Worm (Caenorhabditis elegans): ENCODE measurements around the gene str-176.

The str-176 gene

DNA sequence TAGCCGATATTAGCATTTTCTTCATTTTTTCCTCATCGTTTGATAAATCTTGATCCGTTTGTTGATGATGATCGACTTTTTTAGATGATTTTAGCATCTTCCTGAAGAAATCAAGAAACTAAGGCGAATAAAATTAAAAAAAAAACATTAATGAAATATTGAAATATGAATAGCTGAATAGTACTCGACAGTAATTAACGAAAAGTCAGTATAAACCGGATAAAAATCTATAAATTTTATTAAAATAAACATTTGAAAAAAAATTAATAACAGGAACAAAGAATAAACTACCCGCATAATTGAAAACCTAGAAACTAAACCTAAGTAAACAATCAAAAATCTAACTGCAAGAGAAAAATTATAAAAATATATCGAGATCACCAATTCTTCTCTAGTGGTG, 32.6 kb upstream of the str-176 start, which contains the start of gene C28C12.12:
Gene C28C12.12 (minus strand): TSS at position 101 of the 400 bp plus-strand sequence.
- TF ChIP-seq ets-4 (tag; optimal IDR thresholded peaks at IDR 0.05) (no peak), C08G9.2 (tag; optimal IDR thresholded peaks at IDR 0.05) (no peak), K09A11.1 (tag; optimal IDR thresholded peaks at IDR 0.05; ENCODE audit: insufficient read depth) (no peak), ttx-3 (tag; optimal IDR thresholded peaks at IDR 0.05) (no peak), syd-9 (tag; optimal IDR thresholded peaks at IDR 0.05) (no peak), zip-5 (tag; optimal IDR thresholded peaks at IDR 0.05) (no peak), ama-1 (optimal IDR thresholded peaks at IDR 0.05) (no peak), rnt-1 (tag; optimal IDR thresholded peaks at IDR 0.05) (no peak), pha-2 (tag; optimal IDR thresholded peaks at IDR 0.05) (no peak), hlh-13 (GFP tag; optimal IDR thresholded peaks at IDR 0.05) (no peak), ceh-6 (GFP tag; optimal IDR thresholded peaks at IDR 0.05) (no peak)

- TF ChIP-seq ttx-3 (tag; optimal IDR thresholded peaks at IDR 0.05) (no peak), F13H6.1 (tag; optimal IDR thresholded peaks at IDR 0.05) (no peak), hlh-8 (tag; optimal IDR thresholded peaks at IDR 0.05) (no peak), hlh-15 (tag; optimal IDR thresholded peaks at IDR 0.05) (no peak), unc-86 (tag; optimal IDR thresholded peaks at IDR 0.05) (no peak), ceh-30 (tag; optimal IDR thresholded peaks at IDR 0.05) (no peak)
Observed at ce11 chrIV:8492242-8492641, 28.6 kb upstream of the str-176 start, which contains the start of gene sru-7. Gene sru-7 (plus strand): TSS chrIV:8492542.

DNA sequence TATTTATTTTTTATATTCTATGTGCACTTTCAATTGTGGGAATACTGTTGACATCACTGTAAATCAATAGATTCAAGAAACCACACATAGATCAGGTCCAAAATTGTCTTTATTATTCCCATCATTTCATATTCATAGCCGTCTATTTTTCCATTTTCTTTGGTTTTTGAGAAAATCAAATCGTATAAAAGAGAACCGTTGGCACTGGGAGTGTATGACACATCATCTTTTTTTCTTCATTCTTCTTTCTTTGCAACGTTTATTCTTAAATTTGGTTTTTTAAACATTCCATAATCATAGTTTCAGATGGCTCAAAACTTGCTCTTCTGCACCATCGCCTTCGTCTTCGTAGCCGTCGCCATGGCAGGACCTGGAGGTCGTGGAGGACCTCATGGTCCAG, 26.3 kb upstream of the str-176 start, which contains the start of gene srlf-2:
Gene srlf-2 (plus strand): TSS at position 301 of the 400 bp plus-strand sequence.
- no peak for TF ChIP-seq rnt-1 (tag; optimal IDR thresholded peaks at IDR 0.05)
- no peak for TF ChIP-seq unc-55 (GFP tag; optimal IDR thresholded peaks at IDR 0.05)
- no peak for TF ChIP-seq dmd-4 (tag; optimal IDR thresholded peaks at IDR 0.05; ENCODE audit: borderline replicate concordance)
- no peak for TF ChIP-seq ceh-45 (GFP tag; IDR thresholded peaks at IDR 0.05)
- no peak for TF ChIP-seq ahr-1 (tag; optimal IDR thresholded peaks at IDR 0.05)
- TF ChIP-seq pax-1 (tag; optimal IDR thresholded peaks at IDR 0.05): no peak
- no peak for TF ChIP-seq sox-4 (tag; optimal IDR thresholded peaks at IDR 0.05)
- no peak for TF ChIP-seq C38D4.7 (GFP tag; optimal IDR thresholded peaks at IDR 0.05)
- no peak for TF ChIP-seq ceh-18 (tag; optimal IDR thresholded peaks at IDR 0.05)
- no peak for TF ChIP-seq eyg-1 (tag; optimal IDR thresholded peaks at IDR 0.05)
- no peak for TF ChIP-seq hlh-8 (tag; optimal IDR thresholded peaks at IDR 0.05)
- no peak for TF ChIP-seq ztf-16 (tag; optimal IDR thresholded peaks at IDR 0.05)
- no peak for TF ChIP-seq ceh-24 (tag; optimal IDR thresholded peaks at IDR 0.05)
- no peak for TF ChIP-seq ttx-3 (tag; optimal IDR thresholded peaks at IDR 0.05)
- no peak for TF ChIP-seq dve-1 (tag; optimal IDR thresholded peaks at IDR 0.05)
- no peak for TF ChIP-seq npax-4 (tag; optimal IDR thresholded peaks at IDR 0.05)
- no peak for TF ChIP-seq ceh-31 (tag; optimal IDR thresholded peaks at IDR 0.05)
- TF ChIP-seq elt-4 (tag; optimal IDR thresholded peaks at IDR 0.05): no peak

DNA sequence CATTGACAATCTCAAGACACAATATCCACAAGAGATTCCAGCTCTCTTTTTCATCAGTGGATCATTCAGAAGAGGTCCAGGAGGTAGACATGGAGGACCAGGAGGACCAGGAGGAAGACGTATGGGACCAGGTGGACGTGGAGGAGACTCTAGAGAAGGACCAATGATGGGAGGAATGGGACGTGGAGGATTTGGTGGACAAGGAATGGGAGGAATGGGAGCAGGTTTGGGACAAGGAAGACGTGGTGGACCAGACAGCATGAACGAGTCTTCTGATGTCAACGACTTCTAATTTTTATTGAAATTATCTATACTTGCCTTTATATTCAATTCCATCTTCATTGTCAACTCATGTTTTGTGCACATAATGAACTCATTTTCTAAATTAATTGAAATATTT, 24.4 kb upstream of the str-176 start:
- TF ChIP-seq pros-1 (tag; optimal IDR thresholded peaks at IDR 0.05) (no peak), ceh-31 (tag; optimal IDR thresholded peaks at IDR 0.05) (no peak), dmd-4 (tag; optimal IDR thresholded peaks at IDR 0.05; ENCODE audit: borderline replicate concordance) (no peak), sox-2 (GFP tag; IDR thresholded peaks at IDR 0.05) (no peak), lim-6 (tag; optimal IDR thresholded peaks at IDR 0.05) (no peak), F13H6.1 (tag; optimal IDR thresholded peaks at IDR 0.05) (no peak), ceh-9 (tag; optimal IDR thresholded peaks at IDR 0.05) (no peak), nfya-1 (tag; optimal IDR thresholded peaks at IDR 0.05) (no peak), unc-42 (tag; optimal IDR thresholded peaks at IDR 0.05) (no peak)

Data from whole organism, late embryonic.